Fruit fly (Drosophila melanogaster): ENCODE results near the gene CG31704.

CG31704 gene

DNA sequence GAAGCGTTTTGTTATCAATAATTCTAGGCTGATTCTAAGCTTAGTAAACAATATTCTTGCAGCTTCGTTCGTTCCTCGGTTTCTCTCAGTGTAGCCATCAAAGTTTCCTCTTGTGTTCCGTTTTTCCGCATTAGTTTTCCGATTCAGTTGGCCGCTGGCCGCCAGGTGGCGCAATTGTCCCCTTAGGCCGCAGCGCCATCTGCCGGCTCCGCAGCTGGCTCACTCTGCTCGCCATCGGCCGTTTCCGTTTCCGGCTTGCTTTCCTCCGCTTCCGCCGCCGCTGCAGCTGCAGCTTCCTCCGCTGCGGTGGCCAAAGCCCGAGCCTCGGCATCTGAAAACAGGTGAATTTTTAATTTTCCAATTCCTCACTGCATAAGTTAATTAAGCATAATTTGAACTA, 24.1 kb upstream of the CG31704 start (continued):
- no peak for TF ChIP-seq usp (GFP tag; optimal IDR thresholded peaks at IDR 0.05)
- TF ChIP-seq foxo (GFP tag; optimal IDR thresholded peaks at IDR 0.05): no peak
- TF ChIP-seq Sp1 (GFP tag; optimal IDR thresholded peaks at IDR 0.05): no peak
- TF ChIP-seq dsf (GFP tag; optimal IDR thresholded peaks at IDR 0.05; ENCODE audit: borderline replicate concordance): no peak
- TF ChIP-seq Abd-B (GFP tag; optimal IDR thresholded peaks at IDR 0.05): no peak
- no peak for TF ChIP-seq N (GFP tag; optimal IDR thresholded peaks at IDR 0.05)
- no peak for TF ChIP-seq Myc (optimal IDR thresholded peaks at IDR 0.05)
- TF ChIP-seq Rel (GFP tag; optimal IDR thresholded peaks at IDR 0.05): no peak
- TF ChIP-seq Rel (tag; optimal IDR thresholded peaks at IDR 0.05): no peak
- peak; percentile 13 for TF ChIP-seq br (GFP tag; optimal IDR thresholded peaks at IDR 0.05)
- TF ChIP-seq woc (GFP tag; optimal IDR thresholded peaks at IDR 0.05): no peak
- peak; percentile 4 for TF ChIP-seq Hr83 (GFP tag; optimal IDR thresholded peaks at IDR 0.05; ENCODE audit: poor library complexity, severe bottlenecking)
- TF ChIP-seq sv (GFP tag; optimal IDR thresholded peaks at IDR 0.05): peak; percentile 62
- TF ChIP-seq Dif (GFP tag; optimal IDR thresholded peaks at IDR 0.05; ENCODE audit: partially characterized antibody): no peak
- TF ChIP-seq ey (GFP tag; optimal IDR thresholded peaks at IDR 0.05): no peak
- TF ChIP-seq Dfd (GFP tag; optimal IDR thresholded peaks at IDR 0.05): no peak
- TF ChIP-seq lola (GFP tag; optimal IDR thresholded peaks at IDR 0.05): no peak

DNA sequence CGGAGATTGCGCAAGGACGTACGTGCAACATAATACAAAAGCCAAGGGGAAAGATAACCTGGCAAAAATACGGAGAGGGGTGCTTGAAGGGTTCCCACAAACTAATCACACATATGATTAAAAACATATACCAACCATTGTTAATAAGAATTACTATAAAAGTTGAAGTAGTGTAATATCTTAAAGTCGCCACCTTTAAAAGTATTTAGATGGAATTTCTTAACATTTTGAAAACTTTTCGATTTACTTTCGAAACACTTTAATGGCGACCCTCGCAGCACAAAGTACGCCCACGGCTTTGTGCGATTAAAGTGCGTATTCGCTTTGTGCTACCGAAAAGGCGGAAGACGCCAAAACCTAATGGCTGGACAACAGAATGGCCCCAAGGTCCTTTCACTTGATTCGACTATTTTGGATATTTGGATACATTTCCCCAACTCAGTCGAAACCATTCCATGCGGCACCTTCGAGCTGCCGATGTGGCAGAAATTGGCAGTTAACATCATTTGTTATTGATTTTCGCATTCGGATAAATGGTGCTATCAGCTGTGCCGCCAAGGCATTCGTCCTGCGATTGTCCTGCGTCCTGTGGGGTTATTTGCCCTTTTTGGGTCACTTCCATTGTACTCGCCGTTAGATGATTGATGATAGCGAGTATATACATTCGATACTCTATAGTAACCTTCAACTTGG, 16.9 kb upstream of the CG31704 start:
- no peak for TF ChIP-seq Hr78 (GFP tag; optimal IDR thresholded peaks at IDR 0.05)
- no peak for TF ChIP-seq sage (GFP tag; optimal IDR thresholded peaks at IDR 0.05)

dm6 chr2L:11829277-11829676, 11.2 kb upstream of the CG31704 start, which contains the start of gene esc:
TSS of gene esc (minus strand) at chr2L:11829405.
- no peak for TF ChIP-seq Hr78 (GFP tag; optimal IDR thresholded peaks at IDR 0.05)
- no peak for TF ChIP-seq dl (GFP tag; optimal IDR thresholded peaks at IDR 0.05; ENCODE audit: insufficient read depth in 1 of 2, partially characterized antibody in 2 of 2)
- no peak for TF ChIP-seq pan (optimal IDR thresholded peaks at IDR 0.05)
- no peak for TF ChIP-seq dmrt93B (GFP tag; optimal IDR thresholded peaks at IDR 0.05)
- no peak for TF ChIP-seq brk (GFP tag; optimal IDR thresholded peaks at IDR 0.05)
- no peak for TF ChIP-seq Sp1 (GFP tag; optimal IDR thresholded peaks at IDR 0.05)
- TF ChIP-seq Mio (GFP tag; optimal IDR thresholded peaks at IDR 0.05): no peak
- no peak for TF ChIP-seq Hnf4 (GFP tag; optimal IDR thresholded peaks at IDR 0.05)
- peak; percentile 32 for TF ChIP-seq h (GFP tag; optimal IDR thresholded peaks at IDR 0.05)
- no peak for TF ChIP-seq rgr (GFP tag; optimal IDR thresholded peaks at IDR 0.05)
- TF ChIP-seq Dif (GFP tag; optimal IDR thresholded peaks at IDR 0.05; ENCODE audit: partially characterized antibody): no peak
- TF ChIP-seq fru (GFP tag; optimal IDR thresholded peaks at IDR 0.05): peak; percentile 3
- TF ChIP-seq Dfd (GFP tag; optimal IDR thresholded peaks at IDR 0.05): no peak
- TF ChIP-seq usp (GFP tag; optimal IDR thresholded peaks at IDR 0.05): no peak
- TF ChIP-seq foxo (GFP tag; optimal IDR thresholded peaks at IDR 0.05): peak in 1 of 2 experiments; percentile 58
- TF ChIP-seq Myc (optimal IDR thresholded peaks at IDR 0.05): no peak
- TF ChIP-seq OdsH (GFP tag; optimal IDR thresholded peaks at IDR 0.05): no peak
- no peak for TF ChIP-seq HLH106 (tag; optimal IDR thresholded peaks at IDR 0.05)
- no peak for TF ChIP-seq br (GFP tag; optimal IDR thresholded peaks at IDR 0.05)
- TF ChIP-seq N (GFP tag; optimal IDR thresholded peaks at IDR 0.05): no peak
- TF ChIP-seq tai (GFP tag; optimal IDR thresholded peaks at IDR 0.05): no peak
- no peak for TF ChIP-seq Abd-B (GFP tag; optimal IDR thresholded peaks at IDR 0.05)
- TF ChIP-seq sv (GFP tag; optimal IDR thresholded peaks at IDR 0.05): no peak
- TF ChIP-seq dsf (GFP tag; optimal IDR thresholded peaks at IDR 0.05; ENCODE audit: borderline replicate concordance): no peak
- no peak for TF ChIP-seq lola (GFP tag; optimal IDR thresholded peaks at IDR 0.05)
- no peak for TF ChIP-seq Vsx2 (GFP tag; optimal IDR thresholded peaks at IDR 0.05; ENCODE audit: partially characterized antibody)
- TF ChIP-seq CG32264 (GFP tag; optimal IDR thresholded peaks at IDR 0.05): no peak
- no peak for TF ChIP-seq CG9705 (GFP tag; optimal IDR thresholded peaks at IDR 0.05)
- TF ChIP-seq sage (GFP tag; optimal IDR thresholded peaks at IDR 0.05): no peak
- no peak for TF ChIP-seq psq (GFP tag; optimal IDR thresholded peaks at IDR 0.05)
- TF ChIP-seq ey (GFP tag; optimal IDR thresholded peaks at IDR 0.05): peak; percentile 15
- no peak for TF ChIP-seq GATAd (GFP tag; optimal IDR thresholded peaks at IDR 0.05)
- TF ChIP-seq Hr83 (GFP tag; optimal IDR thresholded peaks at IDR 0.05; ENCODE audit: poor library complexity, severe bottlenecking): peak; percentile 68
- no peak for TF ChIP-seq jim (GFP tag; optimal IDR thresholded peaks at IDR 0.05)
- no peak for TF ChIP-seq Rel (GFP tag; optimal IDR thresholded peaks at IDR 0.05)
- TF ChIP-seq Rel (tag; optimal IDR thresholded peaks at IDR 0.05): no peak
- TF ChIP-seq Jra (GFP tag; optimal IDR thresholded peaks at IDR 0.05): no peak
